Fruit fly (Drosophila melanogaster) whole organism, embryonic: ENCODE measurements around the gene KFase.
A peak's percentile ranks its signal among the peaks of the same experiment; 100 is the strongest.

ENCODE experiments used
- Adf1 ChIP-seq: fragments of 200-800 bp; sonication (Bioruptor generic); IDR thresholded peaks from 2 replicates; pipeline ENCODE4 v1.3.6; 2022; ENCODE audit warnings: missing biosample characterization, missing genetic modification characterization
- BEAF-32 ChIP-seq: fragments of 200-800 bp; sonication (Bioruptor generic); optimal IDR thresholded peaks from 3 replicates; lab custom pipeline; 2017; ENCODE audit warnings: missing biosample characterization, missing genetic modification characterization, mild to moderate bottlenecking, moderate library complexity, missing genetic modification reagents
- Bteb2 ChIP-seq: fragments of 200-800 bp; sonication (Bioruptor generic); optimal IDR thresholded peaks from 2 replicates; lab custom pipeline; 2016; ENCODE audit warnings: missing biosample characterization, missing genetic modification characterization
- CG10431 ChIP-seq: fragments of 200-800 bp; sonication (Bioruptor generic); optimal IDR thresholded peaks from 3 replicates; lab custom pipeline; 2018; ENCODE audit warnings: missing biosample characterization, mild to moderate bottlenecking, missing genetic modification characterization
- CG10543 ChIP-seq: fragments of 200-800 bp; sonication (Bioruptor generic); optimal IDR thresholded peaks from 3 replicates; lab custom pipeline; 2017; ENCODE audit warnings: missing biosample characterization, mild to moderate bottlenecking, missing genetic modification characterization, moderate library complexity
- CG12155 ChIP-seq: fragments of 200-800 bp; sonication (Bioruptor generic); optimal IDR thresholded peaks from 3 replicates; lab custom pipeline; 2016; ENCODE audit warnings: missing biosample characterization, missing genetic modification characterization
- CG12659 ChIP-seq: fragments of 200-800 bp; sonication (Bioruptor generic); optimal IDR thresholded peaks from 3 replicates; lab custom pipeline; 2017; ENCODE audit warnings: mild to moderate bottlenecking, missing biosample characterization, missing genetic modification reagents, missing genetic modification characterization
- CG13123 ChIP-seq: fragments of 200-800 bp; sonication (Bioruptor generic); optimal IDR thresholded peaks from 2 replicates; lab custom pipeline; 2016; ENCODE audit warnings: missing biosample characterization, missing genetic modification characterization
- CG13287 ChIP-seq: fragments of 200-800 bp; sonication (Bioruptor generic); IDR thresholded peaks from 2 replicates; pipeline ENCODE4 v1.3.6; 2022; ENCODE audit warnings: missing biosample characterization, missing genetic modification characterization; ENCODE audit not compliant: partially characterized antibody
- CG13296 ChIP-seq: fragments of 200-800 bp; sonication (Bioruptor generic); optimal IDR thresholded peaks from 3 replicates; lab custom pipeline; 2018; ENCODE audit warnings: missing biosample characterization, mild to moderate bottlenecking, missing genetic modification characterization
- CG13624 ChIP-seq: fragments of 200-800 bp; sonication (Bioruptor generic); optimal IDR thresholded peaks from 2 replicates; lab custom pipeline; 2016; ENCODE audit warnings: missing biosample characterization, missing genetic modification characterization
- CG13894 ChIP-seq: fragments of 200-800 bp; sonication (Bioruptor generic); optimal IDR thresholded peaks from 3 replicates; lab custom pipeline; 2018; ENCODE audit warnings: missing biosample characterization, mild to moderate bottlenecking, missing genetic modification characterization, moderate library complexity
- CG18262 ChIP-seq: fragments of 200-800 bp; optimal IDR thresholded peaks from 3 replicates; lab custom pipeline; 2019; ENCODE audit warnings: missing biosample characterization, mild to moderate bottlenecking, missing genetic modification characterization, moderate library complexity
- CG18599 ChIP-seq: fragments of 200-800 bp; sonication (Bioruptor generic); optimal IDR thresholded peaks from 3 replicates; lab custom pipeline; 2017; ENCODE audit warnings: missing biosample characterization, missing genetic modification characterization, mild to moderate bottlenecking, moderate library complexity, missing genetic modification reagents
- CG31365 ChIP-seq: fragments of 200-800 bp; sonication (Bioruptor generic); optimal IDR thresholded peaks from 2 replicates; lab custom pipeline; 2018; ENCODE audit warnings: missing biosample characterization, mild to moderate bottlenecking, missing genetic modification characterization
- CG3163 ChIP-seq: fragments of 200-800 bp; sonication (Bioruptor generic); optimal IDR thresholded peaks from 3 replicates; lab custom pipeline; 2016; ENCODE audit warnings: missing biosample characterization, missing genetic modification characterization
- CG43689 ChIP-seq: fragments of 200-800 bp; sonication (Bioruptor generic); IDR thresholded peaks from 2 replicates; pipeline ENCODE4 v1.3.6; 2022; ENCODE audit warnings: missing biosample characterization, missing genetic modification characterization
- CG4424 ChIP-seq: fragments of 200-800 bp; sonication (Bioruptor generic); optimal IDR thresholded peaks from 3 replicates; lab custom pipeline; 2016; ENCODE audit warnings: missing biosample characterization, missing genetic modification characterization
- CG5180 ChIP-seq: fragments of 200-800 bp; sonication (Bioruptor generic); optimal IDR thresholded peaks from 3 replicates; lab custom pipeline; 2017; ENCODE audit warnings: missing biosample characterization, missing genetic modification characterization, mild to moderate bottlenecking, moderate library complexity, missing genetic modification reagents
- CG6765 ChIP-seq: fragments of 200-800 bp; sonication (Bioruptor generic); optimal IDR thresholded peaks from 3 replicates; lab custom pipeline; 2017; ENCODE audit warnings: missing biosample characterization, mild to moderate bottlenecking, missing genetic modification characterization
- CG6813 ChIP-seq: fragments of 200-800 bp; sonication (Bioruptor generic); optimal IDR thresholded peaks from 2 replicates; lab custom pipeline; 2017; ENCODE audit warnings: missing biosample characterization, missing genetic modification characterization, mild to moderate bottlenecking, moderate library complexity, missing genetic modification reagents
- CG9932 ChIP-seq: fragments of 200-800 bp; sonication (Bioruptor generic); IDR thresholded peaks from 2 replicates; pipeline ENCODE4 v1.3.6; 2022; ENCODE audit warnings: missing biosample characterization, missing genetic modification characterization
- Dbx ChIP-seq: fragments of 200-800 bp; sonication (Bioruptor generic); IDR thresholded peaks from 3 replicates; pipeline ENCODE4 v1.3.6; 2022; ENCODE audit warnings: missing biosample characterization, missing genetic modification characterization
- Fer3 ChIP-seq: fragments of 200-800 bp; sonication (Bioruptor generic); optimal IDR thresholded peaks from 2 replicates; lab custom pipeline; 2018; ENCODE audit warnings: missing biosample characterization, mild to moderate bottlenecking, missing genetic modification characterization, moderate library complexity
- Hey ChIP-seq: fragments of 200-800 bp; sonication (Bioruptor generic); optimal IDR thresholded peaks from 3 replicates; lab custom pipeline; 2018; ENCODE audit warnings: missing biosample characterization, mild to moderate bottlenecking, missing genetic modification characterization
- HmgZ ChIP-seq: fragments of 200-800 bp; sonication (Bioruptor generic); optimal IDR thresholded peaks from 2 replicates; lab custom pipeline; 2018; ENCODE audit warnings: missing biosample characterization, mild to moderate bottlenecking, missing genetic modification characterization
- Med ChIP-seq: fragments of 200-800 bp; sonication (Bioruptor generic); peaks from one replicate; lab custom pipeline; 2016; ENCODE audit warnings: missing biosample characterization, missing genetic modification characterization, mild to moderate bottlenecking, inconsistent platforms, moderate library complexity
- NfI ChIP-seq: fragments of 200-800 bp; sonication (Bioruptor generic); optimal IDR thresholded peaks from 3 replicates; lab custom pipeline; 2018; ENCODE audit warnings: missing biosample characterization, mild to moderate bottlenecking, missing genetic modification characterization, moderate library complexity
- Oli ChIP-seq: fragments of 200-800 bp; sonication (Bioruptor generic); optimal IDR thresholded peaks from 2 replicates; lab custom pipeline; 2018; ENCODE audit warnings: missing biosample characterization, mild to moderate bottlenecking, missing genetic modification characterization, moderate library complexity
- Optix ChIP-seq: fragments of 200-800 bp; sonication (Bioruptor generic); IDR thresholded peaks from 3 replicates; pipeline ENCODE4 v1.3.6; 2022; ENCODE audit warnings: missing biosample characterization, missing genetic modification characterization
- PHDP ChIP-seq: fragments of 200-800 bp; sonication (Bioruptor generic); optimal IDR thresholded peaks from 3 replicates; lab custom pipeline; 2018; ENCODE audit warnings: missing biosample characterization, mild to moderate bottlenecking, missing genetic modification characterization, moderate library complexity
- bsh ChIP-seq, 2 experiments: fragments of 200-800 bp; sonication (Bioruptor generic); optimal IDR thresholded peaks; 2 replicates each; lab custom pipeline; 2017 to 2018; ENCODE audit warnings: mild to moderate bottlenecking in 2 of 2, missing biosample characterization in 2 of 2, missing genetic modification characterization in 2 of 2, moderate library complexity in 1 of 2
- corto ChIP-seq: fragments of 200-800 bp; sonication (Bioruptor generic); optimal IDR thresholded peaks from 2 replicates; lab custom pipeline; 2016; ENCODE audit warnings: missing biosample characterization, mild to moderate bottlenecking, missing genetic modification characterization, moderate library complexity
- crp ChIP-seq, 2 experiments: fragments of 200-800 bp; sonication (Bioruptor generic); optimal IDR thresholded peaks; 2 replicates in 1 of 2; 3 replicates in 1 of 2; lab custom pipeline; 2017; ENCODE audit warnings: missing biosample characterization in 2 of 2, missing genetic modification characterization in 2 of 2, mild to moderate bottlenecking in 1 of 2, moderate library complexity in 1 of 2
- cwo ChIP-seq: fragments of 200-800 bp; sonication (Bioruptor generic); optimal IDR thresholded peaks from 3 replicates; lab custom pipeline; 2017; ENCODE audit warnings: missing biosample characterization, missing genetic modification characterization, mild to moderate bottlenecking, moderate library complexity, missing genetic modification reagents
- dati ChIP-seq: fragments of 200-800 bp; sonication (Bioruptor generic); IDR thresholded peaks from 2 replicates; pipeline ENCODE4 v1.3.6; 2022; ENCODE audit warnings: missing biosample characterization, missing genetic modification characterization
- ems ChIP-seq: fragments of 200-800 bp; sonication (Bioruptor generic); optimal IDR thresholded peaks from 3 replicates; lab custom pipeline; 2016; ENCODE audit warnings: missing biosample characterization, missing genetic modification characterization
- her ChIP-seq: fragments of 200-800 bp; sonication (Bioruptor generic); optimal IDR thresholded peaks from 2 replicates; lab custom pipeline; 2016; ENCODE audit warnings: missing biosample characterization, missing genetic modification characterization
- jumu ChIP-seq: fragments of 200-800 bp; sonication (Bioruptor generic); optimal IDR thresholded peaks from 3 replicates; lab custom pipeline; 2016; ENCODE audit warnings: missing biosample characterization, missing genetic modification characterization
- lola ChIP-seq, 3 experiments: fragments of >200 bp in 2 of 3; fragments of 200-800 bp in 1 of 3; sonication (Bioruptor generic) in 1 of 3; optimal IDR thresholded peaks; 2 replicates each; lab custom pipeline; 2017 to 2019; ENCODE audit warnings: missing biosample characterization in 3 of 3, missing genetic modification characterization in 3 of 3, mild to moderate bottlenecking in 1 of 3, moderate library complexity in 1 of 3
- nom ChIP-seq: fragments of 200-800 bp; sonication (Bioruptor generic); optimal IDR thresholded peaks from 2 replicates; lab custom pipeline; 2017; ENCODE audit warnings: missing biosample characterization, missing genetic modification characterization, mild to moderate bottlenecking, moderate library complexity, missing genetic modification reagents
- odd ChIP-seq: fragments of 200-800 bp; sonication (Bioruptor generic); optimal IDR thresholded peaks from 2 replicates; lab custom pipeline; 2017; ENCODE audit warnings: missing biosample characterization, mild to moderate bottlenecking, missing genetic modification characterization
- org-1 ChIP-seq: fragments of 200-800 bp; sonication (Bioruptor generic); optimal IDR thresholded peaks from 2 replicates; lab custom pipeline; 2017; ENCODE audit warnings: missing biosample characterization, missing genetic modification characterization
- salm ChIP-seq: fragments of 200-800 bp; sonication (Bioruptor generic); optimal IDR thresholded peaks from 2 replicates; lab custom pipeline; 2018; ENCODE audit warnings: missing biosample characterization, mild to moderate bottlenecking, missing genetic modification characterization
- sr ChIP-seq: fragments of 200-800 bp; sonication (Bioruptor generic); IDR thresholded peaks from 3 replicates; pipeline ENCODE4 v1.3.6; 2022; ENCODE audit warnings: missing biosample characterization, missing genetic modification characterization
- ssp ChIP-seq: fragments of 200-800 bp; sonication (Bioruptor generic); IDR thresholded peaks from 2 replicates; pipeline ENCODE4 v1.3.6; 2022; ENCODE audit warnings: missing biosample characterization, missing genetic modification characterization
- unc-4 ChIP-seq: fragments of 200-800 bp; sonication (Bioruptor generic); IDR thresholded peaks from 2 replicates; pipeline ENCODE4 v1.3.6; 2022; ENCODE audit warnings: missing biosample characterization, missing genetic modification characterization; ENCODE audit not compliant: partially characterized antibody
- vvl ChIP-seq: fragments of 200-800 bp; sonication (Bioruptor generic); IDR thresholded peaks from 2 replicates; pipeline ENCODE4 v1.3.6; 2022; ENCODE audit warnings: missing biosample characterization, missing genetic modification characterization
- zen2 ChIP-seq: fragments of 200-800 bp; sonication (Bioruptor generic); IDR thresholded peaks from 3 replicates; pipeline ENCODE4 v1.3.6; 2022; ENCODE audit warnings: missing biosample characterization, missing genetic modification characterization; ENCODE audit not compliant: partially characterized antibody

KFase gene

dm6 chr2L:6494405-6494816, 5.9 kb upstream of the KFase start, which contains the start of gene CG9547 (continued):
- TF ChIP-seq HmgZ (tag; lab: Kevin White, UChicago) = peak; percentile 20
- TF ChIP-seq org-1 (GFP tag; lab: Kevin White, UChicago) = no peak
- TF ChIP-seq CG10543 (GFP tag; lab: Kevin White, UChicago) = peak; percentile 70
- no peak for TF ChIP-seq lola (GFP tag; optimal IDR thresholded peaks at IDR 0.05; lab: Kevin White, UChicago)
- TF ChIP-seq CG13624 (GFP tag; lab: Kevin White, UChicago) = peak; percentile 8
- no peak for TF ChIP-seq jumu (GFP tag; lab: Kevin White, UChicago)
- TF ChIP-seq sr (GFP tag; lab: Robert Waterston, UW) = no peak
- no peak for TF ChIP-seq CG10431
- peak; percentile 4 for TF ChIP-seq ems (GFP tag; lab: Kevin White, UChicago)
- peak; percentile 20 for TF ChIP-seq NfI (GFP tag; lab: Kevin White, UChicago)
- peak in 1 of 2 experiments; percentile 8 for TF ChIP-seq bsh (GFP tag; optimal IDR thresholded peaks at IDR 0.05; lab: Kevin White, UChicago)
- peak; percentile 3 for TF ChIP-seq her (GFP tag; lab: Kevin White, UChicago)
- TF ChIP-seq Fer3 = peak; percentile 9
- TF ChIP-seq Bteb2 (GFP tag; lab: Kevin White, UChicago) = no peak
- TF ChIP-seq CG13296 = peak; percentile 70
- peak; percentile 68 for TF ChIP-seq CG6765 (GFP tag; lab: Kevin White, UChicago)
- peak; percentile 27 for TF ChIP-seq CG18599 (GFP tag; lab: Kevin White, UChicago)
- TF ChIP-seq unc-4 = peak; percentile 46
- TF ChIP-seq Med = peak; percentile 59
- TF ChIP-seq CG13287 = peak; percentile 60
- TF ChIP-seq PHDP = peak; percentile 44
- TF ChIP-seq CG12659 (GFP tag; lab: Kevin White, UChicago) = peak; percentile 0
- TF ChIP-seq cwo (GFP tag; lab: Kevin White, UChicago) = peak; percentile 26
- TF ChIP-seq odd = peak; percentile 25
- no peak for TF ChIP-seq ssp (GFP tag; lab: Robert Waterston, UW)
- peak; percentile 44 for TF ChIP-seq CG13894
- TF ChIP-seq Oli (tag; lab: Kevin White, UChicago) = no peak
- no peak for TF ChIP-seq CG43689 (GFP tag; lab: Robert Waterston, UW)
- TF ChIP-seq corto (GFP tag; lab: Kevin White, UChicago) = no peak
- no peak for TF ChIP-seq CG18262 (tag; lab: Kevin White, UChicago)
- peak; percentile 37; the same call in 1 of the 2 replicates for TF ChIP-seq Adf1 (GFP tag; lab: Robert Waterston, UW)
- TF ChIP-seq Hey (tag; lab: Kevin White, UChicago) = peak; percentile 48
- peak; percentile 43 for TF ChIP-seq CG6813 (GFP tag; lab: Kevin White, UChicago)
- peak; percentile 49; the same call in 2 of the 3 replicates for TF ChIP-seq zen2 (GFP tag; lab: Robert Waterston, UW)
- peak; percentile 33 for TF ChIP-seq CG31365
- TF ChIP-seq CG13123 (GFP tag; lab: Kevin White, UChicago) = no peak
- TF ChIP-seq nom (GFP tag; lab: Kevin White, UChicago) = peak; percentile 48
- no peak for TF ChIP-seq dati (GFP tag; lab: Robert Waterston, UW)
- peak; percentile 65; the same call in 2 of the 3 replicates for TF ChIP-seq Dbx
- no peak for TF ChIP-seq Optix (GFP tag; lab: Robert Waterston, UW)
- peak; percentile 30; the same call in 1 of the 2 replicates for TF ChIP-seq CG9932
- TF ChIP-seq vvl = peak; percentile 22; the same call in 1 of the 2 replicates
- peak; percentile 11 for TF ChIP-seq BEAF-32 (GFP tag; lab: Kevin White, UChicago)
- peak; percentile 39 for TF ChIP-seq CG5180 (GFP tag; lab: Kevin White, UChicago)
- TF ChIP-seq crp (GFP tag; optimal IDR thresholded peaks at IDR 0.05; lab: Kevin White, UChicago) = peak in 1 of 2 experiments; percentile 68
- TF ChIP-seq salm (tag; lab: Kevin White, UChicago) = peak; percentile 22
- no peak for TF ChIP-seq CG4424 (GFP tag; lab: Kevin White, UChicago)
- peak; percentile 80 for TF ChIP-seq CG3163 (GFP tag; lab: Kevin White, UChicago)
- peak; percentile 84 for TF ChIP-seq CG12155 (GFP tag; lab: Kevin White, UChicago)
